Fruit fly (Drosophila melanogaster) whole organism, embryonic: ENCODE measurements around the gene MED18.
A peak's percentile ranks its signal among the peaks of the same experiment; 100 is the strongest.

Experiments
- Asciz ChIP-seq: fragments of 200-800 bp; sonication (Bioruptor generic); optimal IDR thresholded peaks from 2 replicates; lab custom pipeline; 2017; ENCODE audit warnings: missing biosample characterization, mild to moderate bottlenecking, missing genetic modification characterization, missing genetic modification reagents
- Awh ChIP-seq: fragments of 200-800 bp; sonication (Bioruptor generic); IDR thresholded peaks from 2 replicates; pipeline ENCODE4, ENCODE4 v1.3.6; 2022; ENCODE audit warnings: missing biosample characterization, missing genetic modification characterization
- Bteb2 ChIP-seq: fragments of 200-800 bp; sonication (Bioruptor generic); optimal IDR thresholded peaks from 2 replicates; lab custom pipeline; 2016; ENCODE audit warnings: missing biosample characterization, missing genetic modification characterization
- CG11456 ChIP-seq: fragments of 200-800 bp; sonication (Bioruptor generic); IDR thresholded peaks from 3 replicates; pipeline ENCODE4 v1.3.6; 2022; ENCODE audit warnings: missing biosample characterization, missing genetic modification characterization
- CG11696 ChIP-seq: fragments of 200-800 bp; sonication (Bioruptor generic); IDR thresholded peaks from 2 replicates; pipeline ENCODE4 v1.3.6; 2022; ENCODE audit warnings: missing biosample characterization, missing genetic modification characterization
- CG17361 ChIP-seq: fragments of 200-800 bp; sonication (Bioruptor generic); IDR thresholded peaks from 3 replicates; pipeline ENCODE4 v1.3.6; 2022; ENCODE audit warnings: missing biosample characterization, missing genetic modification characterization
- CG17802 ChIP-seq: fragments of 200-800 bp; sonication (Bioruptor generic); optimal IDR thresholded peaks from 2 replicates; lab custom pipeline; 2018; ENCODE audit warnings: missing biosample characterization, mild to moderate bottlenecking, missing genetic modification characterization, moderate library complexity
- CG2116 ChIP-seq: fragments of 200-800 bp; sonication (Bioruptor generic); optimal IDR thresholded peaks from 3 replicates; lab custom pipeline; 2018; ENCODE audit warnings: missing biosample characterization, mild to moderate bottlenecking, missing genetic modification characterization
- CG2199 ChIP-seq: fragments of 200-800 bp; sonication (Bioruptor generic); IDR thresholded peaks from 3 replicates; pipeline ENCODE4 v1.3.6; 2022; ENCODE audit warnings: missing biosample characterization, missing genetic modification characterization
- CG30403 ChIP-seq: fragments of 200-800 bp; sonication (Bioruptor generic); optimal IDR thresholded peaks from 3 replicates; lab custom pipeline; 2016; ENCODE audit warnings: missing biosample characterization, missing genetic modification characterization
- CG3847 ChIP-seq: fragments of 200-800 bp; sonication (Bioruptor generic); IDR thresholded peaks from 2 replicates; pipeline ENCODE4 v1.3.6; 2022; ENCODE audit warnings: missing biosample characterization, missing genetic modification characterization
- CG4328 ChIP-seq: fragments of 200-800 bp; sonication (Bioruptor generic); optimal IDR thresholded peaks from 3 replicates; lab custom pipeline; 2017; ENCODE audit warnings: missing biosample characterization, missing genetic modification reagents, missing genetic modification characterization
- CG6791 ChIP-seq: fragments of 200-800 bp; sonication (Bioruptor generic); IDR thresholded peaks from 3 replicates; pipeline ENCODE4 v1.3.6; 2022; ENCODE audit warnings: missing biosample characterization, missing genetic modification characterization; ENCODE audit not compliant: partially characterized antibody
- CG7556 ChIP-seq: fragments of 200-800 bp; sonication (Bioruptor generic); optimal IDR thresholded peaks from 2 replicates; lab custom pipeline; 2017; ENCODE audit warnings: missing biosample characterization, mild to moderate bottlenecking, missing genetic modification characterization
- CG8944 ChIP-seq: fragments of 200-800 bp; sonication (Bioruptor generic); optimal IDR thresholded peaks from 3 replicates; lab custom pipeline; 2016; ENCODE audit warnings: missing biosample characterization, missing genetic modification characterization
- CrebB ChIP-seq: fragments of 200-800 bp; sonication (Bioruptor generic); optimal IDR thresholded peaks from 3 replicates; lab custom pipeline; 2018; ENCODE audit warnings: missing biosample characterization, mild to moderate bottlenecking, missing genetic modification characterization
- D ChIP-seq, 2 experiments: fragments of 200-800 bp in 1 of 2; fragments of >200 bp in 1 of 2; sonication (Bioruptor generic) in 1 of 2; optimal IDR thresholded peaks; 2 replicates in 1 of 2; 3 replicates in 1 of 2; lab custom pipeline; 2017; ENCODE audit warnings: mild to moderate bottlenecking in 1 of 2, missing biosample characterization in 1 of 2, missing genetic modification characterization in 1 of 2, missing genetic modification reagents in 1 of 2
- Dad ChIP-seq: fragments of 200-800 bp; sonication (Bioruptor generic); optimal IDR thresholded peaks from 3 replicates; lab custom pipeline; 2016; ENCODE audit warnings: missing biosample characterization, missing genetic modification characterization
- Deaf1 ChIP-seq: fragments of 200-800 bp; optimal IDR thresholded peaks from 3 replicates; lab custom pipeline; 2019; ENCODE audit warnings: missing biosample characterization, mild to moderate bottlenecking, missing genetic modification characterization, moderate library complexity
- Dek ChIP-seq: fragments of 200-800 bp; sonication (Bioruptor generic); optimal IDR thresholded peaks from 3 replicates; lab custom pipeline; 2019; ENCODE audit warnings: missing biosample characterization, mild to moderate bottlenecking, missing genetic modification characterization, moderate library complexity
- E2f2 ChIP-seq: fragments of 200-800 bp; sonication (Bioruptor generic); IDR thresholded peaks from 2 replicates; pipeline ENCODE4 v1.3.6; 2022; ENCODE audit warnings: missing biosample characterization, missing genetic modification characterization
- Oli ChIP-seq: fragments of 200-800 bp; sonication (Bioruptor generic); optimal IDR thresholded peaks from 2 replicates; lab custom pipeline; 2018; ENCODE audit warnings: missing biosample characterization, mild to moderate bottlenecking, missing genetic modification characterization, moderate library complexity
- PHDP ChIP-seq: fragments of 200-800 bp; sonication (Bioruptor generic); optimal IDR thresholded peaks from 3 replicates; lab custom pipeline; 2018; ENCODE audit warnings: missing biosample characterization, mild to moderate bottlenecking, missing genetic modification characterization, moderate library complexity
- Pdp1 ChIP-seq, 2 experiments: fragments of 200-800 bp; sonication (Bioruptor generic); optimal IDR thresholded peaks; 3 replicates each; lab custom pipeline; 2016; ENCODE audit warnings: missing biosample characterization in 2 of 2, missing genetic modification characterization in 2 of 2, mild to moderate bottlenecking in 1 of 2, moderate library complexity in 1 of 2
- Side ChIP-seq: fragments of 200-800 bp; sonication (Bioruptor generic); optimal IDR thresholded peaks from 2 replicates; lab custom pipeline; 2016; ENCODE audit warnings: missing biosample characterization, missing genetic modification characterization
- Sox102F ChIP-seq: fragments of 200-800 bp; sonication (Bioruptor generic); optimal IDR thresholded peaks from 2 replicates; lab custom pipeline; 2018; ENCODE audit warnings: missing biosample characterization, mild to moderate bottlenecking, missing genetic modification characterization, moderate library complexity
- YL-1 ChIP-seq: fragments of 200-800 bp; sonication (Bioruptor generic); optimal IDR thresholded peaks from 3 replicates; lab custom pipeline; 2017; ENCODE audit warnings: missing biosample characterization, mild to moderate bottlenecking, missing genetic modification characterization
- ac ChIP-seq: fragments of 200-800 bp; sonication (Bioruptor generic); optimal IDR thresholded peaks from 3 replicates; lab custom pipeline; 2017; ENCODE audit warnings: missing biosample characterization, mild to moderate bottlenecking, missing genetic modification characterization
- cad ChIP-seq: fragments of >200 bp; optimal IDR thresholded peaks from 2 replicates; lab custom pipeline; 2017; ENCODE audit warnings: missing biosample characterization, missing genetic modification characterization
- caup ChIP-seq: fragments of 200-800 bp; sonication (Bioruptor generic); optimal IDR thresholded peaks from 3 replicates; lab custom pipeline; 2017; ENCODE audit warnings: missing biosample characterization, mild to moderate bottlenecking, missing genetic modification characterization, moderate library complexity; ENCODE audit not compliant: severe bottlenecking
- chm ChIP-seq: fragments of 200-800 bp; sonication (Bioruptor generic); IDR thresholded peaks from 2 replicates; pipeline ENCODE4 v1.3.6; 2022; ENCODE audit warnings: missing biosample characterization, missing genetic modification characterization
- crc ChIP-seq: fragments of 200-800 bp; sonication (Bioruptor generic); optimal IDR thresholded peaks from 2 replicates; lab custom pipeline; 2016; ENCODE audit warnings: missing biosample characterization, missing genetic modification characterization
- crol ChIP-seq: fragments of 200-800 bp; sonication (Bioruptor generic); IDR thresholded peaks from 2 replicates; pipeline ENCODE4 v1.3.6; 2022; ENCODE audit warnings: missing biosample characterization, missing genetic modification characterization
- dm ChIP-seq: fragments of 200-800 bp; sonication (Bioruptor generic); optimal IDR thresholded peaks from 3 replicates; lab custom pipeline; 2016; ENCODE audit warnings: missing biosample characterization, missing genetic modification characterization
- dmrt99B ChIP-seq: fragments of 200-800 bp; sonication (Bioruptor generic); optimal IDR thresholded peaks from 2 replicates; lab custom pipeline; 2018; ENCODE audit warnings: missing biosample characterization, mild to moderate bottlenecking, missing genetic modification characterization, moderate library complexity
- dpn ChIP-seq, 2 experiments: fragments of 200-800 bp; sonication (Bioruptor generic); optimal IDR thresholded peaks; 3 replicates each; lab custom pipeline; 2016; ENCODE audit warnings: missing biosample characterization in 2 of 2, missing genetic modification characterization in 2 of 2
- ems ChIP-seq: fragments of 200-800 bp; sonication (Bioruptor generic); optimal IDR thresholded peaks from 3 replicates; lab custom pipeline; 2016; ENCODE audit warnings: missing biosample characterization, missing genetic modification characterization
- fru ChIP-seq: fragments of >200 bp; optimal IDR thresholded peaks from 2 replicates; lab custom pipeline; 2017
- fu2 ChIP-seq: fragments of 200-800 bp; sonication (Bioruptor generic); optimal IDR thresholded peaks from 2 replicates; lab custom pipeline; 2016; ENCODE audit warnings: missing biosample characterization, missing genetic modification characterization
- insv ChIP-seq, 2 experiments: fragments of 200-800 bp; sonication (Bioruptor generic); optimal IDR thresholded peaks; 3 replicates each; lab custom pipeline; 2016 to 2018; ENCODE audit warnings: missing biosample characterization in 2 of 2, missing genetic modification characterization in 2 of 2
- otp ChIP-seq: fragments of 200-800 bp; sonication (Bioruptor generic); IDR thresholded peaks from 3 replicates; pipeline ENCODE4, ENCODE4 v1.3.6; 2022; ENCODE audit warnings: missing biosample characterization, missing genetic modification characterization
- pros ChIP-seq: fragments of 200-800 bp; sonication (Bioruptor generic); optimal IDR thresholded peaks from 3 replicates; lab custom pipeline; 2019; ENCODE audit warnings: missing biosample characterization, mild to moderate bottlenecking, missing genetic modification characterization, moderate library complexity
- sc ChIP-seq, 3 experiments: fragments of >200 bp in 2 of 3; fragments of 200-800 bp in 1 of 3; sonication (Bioruptor generic) in 1 of 3; optimal IDR thresholded peaks; 2 replicates in 2 of 3; 3 replicates in 1 of 3; lab custom pipeline; 2017; ENCODE audit warnings: mild to moderate bottlenecking in 1 of 3, missing biosample characterization in 1 of 3, missing genetic modification characterization in 1 of 3, missing genetic modification reagents in 1 of 3
- sens-2 ChIP-seq: fragments of 200-800 bp; sonication (Bioruptor generic); IDR thresholded peaks from 2 replicates; pipeline ENCODE4 v1.3.6; 2022; ENCODE audit warnings: missing biosample characterization, missing genetic modification characterization
- sima ChIP-seq: fragments of 200-800 bp; sonication (Bioruptor generic); optimal IDR thresholded peaks from 2 replicates; lab custom pipeline; 2016; ENCODE audit warnings: missing biosample characterization, missing genetic modification characterization
- tgo ChIP-seq: fragments of 200-800 bp; sonication (Bioruptor generic); IDR thresholded peaks from 3 replicates; pipeline ENCODE4 v1.3.6; 2022; ENCODE audit warnings: missing biosample characterization, missing genetic modification characterization
- unpg ChIP-seq: fragments of 200-800 bp; sonication (Bioruptor generic); optimal IDR thresholded peaks from 3 replicates; lab custom pipeline; 2018; ENCODE audit warnings: missing biosample characterization, mild to moderate bottlenecking, missing genetic modification characterization, moderate library complexity
- wek ChIP-seq: fragments of 200-800 bp; sonication (Bioruptor generic); optimal IDR thresholded peaks from 3 replicates; lab custom pipeline; 2018; ENCODE audit warnings: missing biosample characterization, mild to moderate bottlenecking, missing genetic modification characterization, moderate library complexity

Gene MED18

DNA sequence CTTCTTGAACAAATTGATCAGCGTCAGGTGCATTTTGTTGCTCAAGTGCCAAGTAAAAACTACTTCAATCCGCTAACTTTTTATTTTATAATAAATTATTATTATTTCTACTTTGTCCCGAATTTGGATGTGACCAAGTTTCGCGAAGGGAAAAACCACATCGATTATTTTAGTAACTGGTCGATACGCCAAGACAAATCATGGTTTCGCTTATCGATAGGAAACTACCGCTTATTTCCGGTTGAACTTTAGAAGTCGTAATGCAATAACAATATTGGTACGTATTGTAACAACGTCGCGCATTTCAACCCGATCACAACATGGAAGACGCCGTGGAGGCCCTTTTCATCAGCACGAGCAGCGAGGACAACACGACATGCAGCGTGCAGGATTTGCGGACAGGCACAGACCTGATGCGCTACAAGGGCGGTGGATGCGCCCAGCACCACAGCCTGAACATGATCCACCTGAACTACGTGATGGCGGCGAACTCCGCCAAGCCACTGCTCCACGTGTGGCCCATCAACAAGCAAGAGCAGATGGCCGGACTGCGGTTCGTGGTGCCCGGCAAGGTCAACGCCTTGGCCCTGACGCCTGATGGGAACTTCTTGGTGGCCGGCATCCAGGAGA is 11.5 kb downstream of the MED18 start, which contains the start of the genes CG14817 and CG14805 (continued):
- TF ChIP-seq dpn (GFP tag; optimal IDR thresholded peaks at IDR 0.05; lab: Kevin White, UChicago) (peak; percentile 11 to 26), CG17802 (tag; lab: Kevin White, UChicago) (peak; percentile 20), unpg (peak; percentile 80), CG8944 (GFP tag; lab: Kevin White, UChicago) (no peak), ems (peak; percentile 15), sc (optimal IDR thresholded peaks at IDR 0.05; lab: Kevin White, UChicago) (no peak), sc (GFP tag; optimal IDR thresholded peaks at IDR 0.05; lab: Kevin White, UChicago) (no peak), wek (GFP tag; lab: Kevin White, UChicago) (peak; percentile 85), CG4328 (GFP tag; lab: Kevin White, UChicago) (peak; percentile 88), CG2199 (GFP tag; lab: Robert Waterston, UW) (no peak), CG2116 (GFP tag; lab: Kevin White, UChicago) (peak; percentile 91), CG11456 (peak; percentile 77; the same call in 2 of the 3 replicates), Oli (tag; lab: Kevin White, UChicago) (peak; percentile 45), chm (GFP tag; lab: Robert Waterston, UW) (peak; percentile 85), CG6791 (peak; percentile 62), crc (GFP tag; lab: Kevin White, UChicago) (peak; percentile 27), PHDP (peak; percentile 81), crol (GFP tag; lab: Robert Waterston, UW) (no peak), Sox102F (GFP tag; lab: Kevin White, UChicago) (no peak), Dad (GFP tag; lab: Kevin White, UChicago) (peak; percentile 7), Awh (GFP tag; lab: Robert Waterston, UW) (peak; percentile 46; the same call in 1 of the 2 replicates), CG30403 (peak; percentile 41), CG3847 (GFP tag; lab: Robert Waterston, UW) (peak; percentile 50), caup (GFP tag; lab: Kevin White, UChicago) (peak; percentile 93), tgo (peak; percentile 48; the same call in 1 of the 3 replicates), Dek (tag; lab: Kevin White, UChicago) (peak; percentile 43), fru (lab: Kevin White, UChicago) (no peak), dm (GFP tag; lab: Kevin White, UChicago) (peak; percentile 38), insv (GFP tag; optimal IDR thresholded peaks at IDR 0.05; lab: Kevin White, UChicago) (peak in 1 of 2 experiments; percentile 56), Asciz (GFP tag; lab: Kevin White, UChicago) (no peak), pros (GFP tag; lab: Kevin White, UChicago) (no peak), Pdp1 (GFP tag; optimal IDR thresholded peaks at IDR 0.05; lab: Kevin White, UChicago) (peak in 1 of 2 experiments; percentile 55), cad (GFP tag; lab: Kevin White, UChicago) (no peak), CrebB (tag; lab: Kevin White, UChicago) (peak; percentile 90), CG17361 (GFP tag; lab: Robert Waterston, UW) (peak; percentile 67; the same call in 2 of the 3 replicates), Bteb2 (peak; percentile 16), D (optimal IDR thresholded peaks at IDR 0.05; lab: Kevin White, UChicago) (no peak), D (GFP tag; optimal IDR thresholded peaks at IDR 0.05; lab: Kevin White, UChicago) (peak; percentile 44), YL-1 (GFP tag; lab: Kevin White, UChicago) (peak; percentile 93), Side (GFP tag; lab: Kevin White, UChicago) (peak; percentile 58), sima (no peak), CG7556 (GFP tag; lab: Kevin White, UChicago) (peak; percentile 45), ac (GFP tag; lab: Kevin White, UChicago) (peak; percentile 48), sens-2 (GFP tag; lab: Robert Waterston, UW) (peak; percentile 41), Deaf1 (tag; lab: Kevin White, UChicago) (peak; percentile 30), E2f2 (GFP tag; lab: Robert Waterston, UW) (peak; percentile 57), otp (GFP tag; lab: Robert Waterston, UW) (0 out of 3 replicates have a peak, but pooled peaks have one; percentile 48), fu2 (GFP tag; lab: Kevin White, UChicago) (peak; percentile 13), CG11696 (GFP tag; lab: Robert Waterston, UW) (no peak), dmrt99B (tag; lab: Kevin White, UChicago) (no peak)
